Worm (Caenorhabditis elegans) whole organism, L1 larva: ENCODE results near the gene brc-1.

Experiments
- Y116A8C.19 ChIP-seq: sonication (generic microtip); optimal IDR thresholded peaks from 2 replicates; lab custom pipeline; 2016; ENCODE audit warnings: missing compliant biosample characterization, missing genetic modification characterization, borderline replicate concordance
- ceh-8 ChIP-seq: fragments of 200-800 bp; sonication (Bioruptor generic); optimal IDR thresholded peaks from 2 replicates; lab custom pipeline; 2018; ENCODE audit warnings: mild to moderate bottlenecking, missing genetic modification characterization, moderate library complexity, missing compliant biosample characterization
- ceh-88 ChIP-seq: fragments of 200-800 bp; sonication (Bioruptor generic); IDR thresholded peaks from 2 replicates; pipeline ENCODE4 v1.3.6; 2022; ENCODE audit warnings: missing genetic modification characterization, missing compliant biosample characterization
- ceh-90 ChIP-seq: sonication (generic microtip); optimal IDR thresholded peaks from 2 replicates; lab custom pipeline; 2016; ENCODE audit warnings: missing genetic modification characterization, missing compliant biosample characterization
- dpl-1 ChIP-seq, 3 experiments: fragments of 150-350 bp in 2 of 3; sonication (generic microtip) in 1 of 3; optimal IDR thresholded peaks; 2 replicates each; lab custom pipeline; 2014 to 2017; ENCODE audit warnings: missing biosample characterization in 3 of 3, missing genetic modification characterization in 3 of 3, missing genetic modification reagents in 3 of 3
- efl-1 ChIP-seq, 4 experiments: fragments of 150-350 bp; optimal IDR thresholded peaks in 3 of 4; peaks in 1 of 4; 1 replicate in 1 of 4; 2 replicates in 3 of 4; lab custom pipeline; 2014; ENCODE audit warnings: missing biosample characterization in 2 of 4, missing genetic modification characterization in 2 of 4, missing genetic modification reagents in 2 of 4
- elt-2 ChIP-seq: sonication (generic microtip); optimal IDR thresholded peaks from 2 replicates; lab custom pipeline; 2016; ENCODE audit warnings: missing genetic modification characterization, mild to moderate bottlenecking, inconsistent platforms, missing compliant biosample characterization, missing genetic modification reagents
- ets-5 ChIP-seq: fragments of 200-800 bp; sonication (Bioruptor generic); IDR thresholded peaks from 2 replicates; pipeline ENCODE4 v1.3.6; 2022; ENCODE audit warnings: missing genetic modification characterization, missing compliant biosample characterization
- fkh-4 ChIP-seq: sonication (generic microtip); optimal IDR thresholded peaks from 2 replicates; lab custom pipeline; 2016; ENCODE audit warnings: missing compliant biosample characterization, missing genetic modification characterization, borderline replicate concordance
- fkh-8 ChIP-seq: sonication (generic microtip); optimal IDR thresholded peaks from 2 replicates; lab custom pipeline; 2016; ENCODE audit warnings: mild to moderate bottlenecking, missing genetic modification characterization, missing compliant biosample characterization
- fos-1 ChIP-seq: fragments of 150-350 bp; optimal IDR thresholded peaks from 2 replicates; lab custom pipeline; 2014; ENCODE audit warnings: missing biosample characterization, missing genetic modification characterization
- grh-1 ChIP-seq: fragments of 200-800 bp; sonication (Bioruptor generic); IDR thresholded peaks from 2 replicates; pipeline ENCODE4 v1.3.6; 2022; ENCODE audit warnings: missing genetic modification reagents, missing genetic modification characterization, missing compliant biosample characterization
- hlh-17 ChIP-seq: fragments of 200-800 bp; sonication (Bioruptor generic); optimal IDR thresholded peaks from 2 replicates; lab custom pipeline; 2018; ENCODE audit warnings: missing genetic modification characterization, mild to moderate bottlenecking, missing compliant biosample characterization, moderate library complexity, borderline replicate concordance
- hpl-2 ChIP-seq: fragments of 150-350 bp; optimal IDR thresholded peaks from 2 replicates; lab custom pipeline; 2014; ENCODE audit warnings: missing biosample characterization, missing genetic modification reagents, missing genetic modification characterization
- isw-1 ChIP-seq: fragments of 200-800 bp; sonication (Bioruptor generic); IDR thresholded peaks from 2 replicates; pipeline ENCODE4 v1.3.6; 2022; ENCODE audit warnings: missing genetic modification characterization, missing compliant biosample characterization
- jun-1 ChIP-seq: fragments of 150-350 bp; optimal IDR thresholded peaks from 2 replicates; lab custom pipeline; 2014; ENCODE audit warnings: missing biosample characterization, missing genetic modification reagents, missing genetic modification characterization
- lin-14 ChIP-seq: fragments of 200-800 bp; sonication (Bioruptor generic); optimal IDR thresholded peaks from 2 replicates; lab custom pipeline; 2018; ENCODE audit warnings: mild to moderate bottlenecking, missing genetic modification characterization, moderate library complexity, missing compliant biosample characterization
- lin-35 ChIP-seq, 2 experiments: fragments of 150-350 bp; optimal IDR thresholded peaks; 2 replicates each; lab custom pipeline; 2014; ENCODE audit warnings: missing biosample characterization in 2 of 2, missing genetic modification characterization in 2 of 2, missing genetic modification reagents in 2 of 2
- mdl-1 ChIP-seq, 2 experiments: fragments of 150-350 bp; optimal IDR thresholded peaks; 2 replicates each; lab custom pipeline; 2014 to 2017; ENCODE audit warnings: missing biosample characterization in 2 of 2, missing genetic modification characterization in 2 of 2, inconsistent platforms in 1 of 2
- mep-1 ChIP-seq: fragments of 150-350 bp; optimal IDR thresholded peaks from 2 replicates; lab custom pipeline; 2014; ENCODE audit warnings: missing biosample characterization, missing genetic modification characterization
- nhr-11 ChIP-seq: fragments of 150-350 bp; optimal IDR thresholded peaks from 2 replicates; lab custom pipeline; 2014; ENCODE audit warnings: missing biosample characterization, missing genetic modification characterization
- nhr-12 ChIP-seq: sonication (generic microtip); optimal IDR thresholded peaks from 2 replicates; lab custom pipeline; 2017; ENCODE audit warnings: missing biosample characterization, missing genetic modification characterization
- nhr-71 ChIP-seq: sonication (generic microtip); optimal IDR thresholded peaks from 2 replicates; lab custom pipeline; 2016; ENCODE audit warnings: mild to moderate bottlenecking, missing genetic modification characterization, moderate library complexity, missing compliant biosample characterization
- nhr-77 ChIP-seq: fragments of 150-350 bp; optimal IDR thresholded peaks from 2 replicates; lab custom pipeline; 2014; ENCODE audit warnings: missing biosample characterization, missing genetic modification characterization
- nhr-84 ChIP-seq: sonication (generic microtip); optimal IDR thresholded peaks from 2 replicates; lab custom pipeline; 2017; ENCODE audit warnings: missing biosample characterization, missing genetic modification characterization
- nhr-90 ChIP-seq: sonication (generic microtip); optimal IDR thresholded peaks from 2 replicates; lab custom pipeline; 2016; ENCODE audit warnings: mild to moderate bottlenecking, missing genetic modification characterization, missing compliant biosample characterization; ENCODE audit not compliant: poor library complexity
- pag-3 ChIP-seq: sonication (generic microtip); optimal IDR thresholded peaks from 2 replicates; lab custom pipeline; 2017; ENCODE audit warnings: missing genetic modification characterization, mild to moderate bottlenecking, missing compliant biosample characterization, antibody characterized with exemption, borderline replicate concordance; ENCODE audit not compliant: insufficient read depth
- pax-3 ChIP-seq: fragments of 200-800 bp; sonication (Bioruptor generic); optimal IDR thresholded peaks from 2 replicates; lab custom pipeline; 2018; ENCODE audit warnings: mild to moderate bottlenecking, missing genetic modification characterization, moderate library complexity, missing compliant biosample characterization
- pqm-1 ChIP-seq: sonication (generic microtip); optimal IDR thresholded peaks from 3 replicates; lab custom pipeline; 2017; ENCODE audit warnings: missing biosample characterization, missing genetic modification characterization
- skn-1 ChIP-seq: fragments of 150-350 bp; optimal IDR thresholded peaks from 2 replicates; lab custom pipeline; 2014; ENCODE audit warnings: missing biosample characterization, missing genetic modification characterization
- snpc-4 ChIP-seq: fragments of 150-350 bp; optimal IDR thresholded peaks from 2 replicates; lab custom pipeline; 2014; ENCODE audit warnings: missing biosample characterization, missing genetic modification characterization
- snu-23 ChIP-seq: sonication (generic microtip); optimal IDR thresholded peaks from 2 replicates; lab custom pipeline; 2016; ENCODE audit warnings: missing genetic modification characterization, missing compliant biosample characterization
- sptf-1 ChIP-seq: fragments of 150-350 bp; optimal IDR thresholded peaks from 2 replicates; lab custom pipeline; 2014; ENCODE audit warnings: missing biosample characterization, missing genetic modification characterization
- sup-37 ChIP-seq: fragments of 200-800 bp; sonication (Bioruptor generic); optimal IDR thresholded peaks from 2 replicates; lab custom pipeline; 2018; ENCODE audit warnings: mild to moderate bottlenecking, missing genetic modification characterization, missing compliant biosample characterization
- swsn-7 ChIP-seq: sonication (generic microtip); optimal IDR thresholded peaks from 2 replicates; lab custom pipeline; 2016; ENCODE audit warnings: missing genetic modification characterization, missing compliant biosample characterization
- tbx-2 ChIP-seq: sonication (generic microtip); optimal IDR thresholded peaks from 2 replicates; lab custom pipeline; 2016; ENCODE audit warnings: missing genetic modification characterization, missing compliant biosample characterization
- tlp-1 ChIP-seq: fragments of 150-350 bp; optimal IDR thresholded peaks from 2 replicates; lab custom pipeline; 2014; ENCODE audit warnings: missing biosample characterization, missing genetic modification characterization
- unc-130 ChIP-seq: fragments of 150-350 bp; optimal IDR thresholded peaks from 2 replicates; lab custom pipeline; 2017; ENCODE audit warnings: missing biosample characterization, missing genetic modification characterization, inconsistent platforms
- unc-30 ChIP-seq: sonication (generic microtip); optimal IDR thresholded peaks from 2 replicates; lab custom pipeline; 2017; ENCODE audit warnings: missing biosample characterization, missing genetic modification characterization
- unc-86 ChIP-seq: sonication (generic microtip); optimal IDR thresholded peaks from 2 replicates; lab custom pipeline; 2016; ENCODE audit warnings: missing genetic modification characterization, missing compliant biosample characterization
- zag-1 ChIP-seq: fragments of 150-350 bp; optimal IDR thresholded peaks from 2 replicates; lab custom pipeline; 2014; ENCODE audit warnings: missing biosample characterization, missing genetic modification characterization
- ztf-4 ChIP-seq: fragments of 150-350 bp; optimal IDR thresholded peaks from 2 replicates; lab custom pipeline; 2014; ENCODE audit warnings: missing biosample characterization, missing genetic modification characterization

brc-1 gene

ce11 chrIII:3873424-3873823 lies 10.7 kb upstream of the brc-1 start:
- TF ChIP-seq nhr-71 (peak; percentile 26), mdl-1 (tag; optimal IDR thresholded peaks at IDR 0.05; lab: Kevin White, UChicago) (peak in 1 of 2 experiments; percentile 9), nhr-11 (tag; lab: Kevin White, UChicago) (no peak), nhr-12 (tag; lab: Kevin White, UChicago) (no peak), skn-1 (tag; lab: Kevin White, UChicago) (peak; percentile 21), lin-14 (GFP tag; lab: Kevin White, UChicago) (peak; percentile 47), snu-23 (GFP tag; lab: Kevin White, UChicago) (peak; percentile 13), swsn-7 (tag; lab: Kevin White, UChicago) (peak; percentile 14), efl-1 (optimal IDR thresholded peaks at IDR 0.05; lab: Kevin White, UChicago) (peak in 1 of 2 experiments; percentile 19), efl-1 (GFP tag; optimal IDR thresholded peaks at IDR 0.05 in 1 of 2; lab: Kevin White, UChicago) (peak in 1 of 2 experiments; percentile 78), zag-1 (tag; lab: Kevin White, UChicago) (no peak), lin-35 (GFP tag; optimal IDR thresholded peaks at IDR 0.05; lab: Kevin White, UChicago) (peak in 1 of 2 experiments; percentile 28)

- no peak for TF ChIP-seq efl-1 (optimal IDR thresholded peaks at IDR 0.05; lab: Kevin White, UChicago)
- peak in 1 of 2 experiments; percentile 63 for TF ChIP-seq efl-1 (GFP tag; optimal IDR thresholded peaks at IDR 0.05 in 1 of 2; lab: Kevin White, UChicago)
- TF ChIP-seq unc-130 (tag; lab: Kevin White, UChicago), result no peak
Observed at ce11 chrIII:3872978-3873377, 10.2 kb upstream of the brc-1 start.

ce11 chrIII:3871763-3872486 lies 9.2 kb upstream of the brc-1 start:
- TF ChIP-seq elt-2 (tag; lab: Kevin White, UChicago) (peak; percentile 20), efl-1 (optimal IDR thresholded peaks at IDR 0.05; lab: Kevin White, UChicago) (no peak), efl-1 (GFP tag; optimal IDR thresholded peaks at IDR 0.05 in 1 of 2; lab: Kevin White, UChicago) (peak in 1 of 2 experiments; percentile 7), ceh-8 (GFP tag; lab: Kevin White, UChicago) (no peak)
- TF ChIP-seq, all 84 proteins: peak for 2

- TF ChIP-seq sup-37 (GFP tag; lab: Kevin White, UChicago) (no peak), snpc-4 (tag; lab: Kevin White, UChicago) (no peak), ztf-4 (no peak), sptf-1 (tag; lab: Kevin White, UChicago) (no peak), ets-5 (GFP tag; lab: Robert Waterston, UW) (no peak), pqm-1 (tag; lab: Kevin White, UChicago) (no peak), jun-1 (tag; lab: Kevin White, UChicago) (no peak), grh-1 (GFP tag; lab: Robert Waterston, UW) (no peak), Y116A8C.19 (tag; lab: Kevin White, UChicago) (no peak), pag-3 (tag; lab: Kevin White, UChicago) (no peak), elt-2 (tag; lab: Kevin White, UChicago) (no peak), hlh-17 (GFP tag; lab: Kevin White, UChicago) (no peak), tlp-1 (tag; lab: Kevin White, UChicago) (no peak), fos-1 (tag; lab: Kevin White, UChicago) (peak; percentile 66), unc-86 (no peak), unc-130 (tag; lab: Kevin White, UChicago) (no peak), ceh-90 (no peak), nhr-90 (peak; percentile 17), nhr-84 (tag; lab: Kevin White, UChicago) (no peak), nhr-71 (peak; percentile 22), unc-30 (tag; lab: Kevin White, UChicago) (no peak), efl-1 (optimal IDR thresholded peaks at IDR 0.05; lab: Kevin White, UChicago) (peak; percentile 1 to 5), efl-1 (GFP tag; optimal IDR thresholded peaks at IDR 0.05 in 1 of 2; lab: Kevin White, UChicago) (peak in 1 of 2 experiments; percentile 86), skn-1 (tag; lab: Kevin White, UChicago) (no peak), tbx-2 (tag; lab: Kevin White, UChicago) (no peak), isw-1 (GFP tag; lab: Robert Waterston, UW) (no peak), fkh-8 (tag; lab: Kevin White, UChicago) (no peak), lin-35 (GFP tag; optimal IDR thresholded peaks at IDR 0.05; lab: Kevin White, UChicago) (peak in 1 of 2 experiments; percentile 15), nhr-77 (tag; lab: Kevin White, UChicago) (peak; percentile 35), fkh-4 (tag; lab: Kevin White, UChicago) (no peak), dpl-1 (GFP tag; optimal IDR thresholded peaks at IDR 0.05; lab: Kevin White, UChicago) (no peak), hpl-2 (GFP tag; lab: Kevin White, UChicago) (peak; percentile 44), lin-14 (GFP tag; lab: Kevin White, UChicago) (no peak), mep-1 (no peak), pax-3 (tag; lab: Kevin White, UChicago) (no peak), ceh-88 (GFP tag; lab: Robert Waterston, UW) (no peak)
Observed at ce11 chrIII:3869292-3869781, 6.6 kb upstream of the brc-1 start.
